Fruit fly (Drosophila melanogaster): Measurements from ENCODE around the gene CG43061.

The CG43061 gene

dm6 chr3R:8007595-8008255 lies 41.7 kb upstream of the CG43061 start, which contains the start of gene CG2767 (continued):
- TF ChIP-seq gsb-n (tag; optimal IDR thresholded peaks at IDR 0.05) (no peak), CG1603 (tag; optimal IDR thresholded peaks at IDR 0.05) (peak; percentile 20), kah (GFP tag; optimal IDR thresholded peaks at IDR 0.05) (peak; percentile 53), Hmr (GFP tag; optimal IDR thresholded peaks at IDR 0.05) (no peak), gfzf (GFP tag; optimal IDR thresholded peaks at IDR 0.05) (peak; percentile 74), CG33557 (GFP tag; optimal IDR thresholded peaks at IDR 0.05) (no peak), insv (GFP tag; optimal IDR thresholded peaks at IDR 0.05) (peak in 1 of 2 experiments; percentile 5), CG3995 (GFP tag; optimal IDR thresholded peaks at IDR 0.05) (peak; percentile 88), CG31441 (GFP tag; IDR thresholded peaks at IDR 0.05) (no peak), CG15601 (tag; optimal IDR thresholded peaks at IDR 0.05) (peak; percentile 73), btn (GFP tag; optimal IDR thresholded peaks at IDR 0.05) (no peak), rib (GFP tag; IDR thresholded peaks at IDR 0.05) (no peak), chn (GFP tag; optimal IDR thresholded peaks at IDR 0.05) (peak; percentile 59), Opbp (GFP tag; IDR thresholded peaks at IDR 0.05; ENCODE audit: partially characterized antibody) (peak; percentile 8; the same call in 2 of the 3 replicates), CG11398 (GFP tag; optimal IDR thresholded peaks at IDR 0.05) (no peak), amos (GFP tag; IDR thresholded peaks at IDR 0.05; ENCODE audit: partially characterized antibody) (peak; percentile 10; the same call in 1 of the 2 replicates), CG15479 (GFP tag; optimal IDR thresholded peaks at IDR 0.05) (no peak), CG14710 (tag; optimal IDR thresholded peaks at IDR 0.05) (no peak), CG6683 (GFP tag; optimal IDR thresholded peaks at IDR 0.05) (no peak), CG11560 (tag; IDR thresholded peaks at IDR 0.05) (peak; percentile 87; the same call in 1 of the 3 replicates), CG34376 (GFP tag; optimal IDR thresholded peaks at IDR 0.05) (peak; percentile 8), CG10979 (tag; optimal IDR thresholded peaks at IDR 0.05) (no peak), CG17568 (GFP tag; optimal IDR thresholded peaks at IDR 0.05) (no peak), gem (tag; optimal IDR thresholded peaks at IDR 0.05) (no peak), sr (GFP tag; IDR thresholded peaks at IDR 0.05) (no peak), CG11723 (GFP tag; optimal IDR thresholded peaks at IDR 0.05) (no peak), NK7.1 (GFP tag; optimal IDR thresholded peaks at IDR 0.05) (no peak), abd-A (tag; optimal IDR thresholded peaks at IDR 0.05) (no peak), otp (GFP tag; IDR thresholded peaks at IDR 0.05) (no peak), Dll (GFP tag; IDR thresholded peaks at IDR 0.05; ENCODE audit: partially characterized antibody) (0 out of 4 replicates have a peak, but pooled peaks have one; percentile 24), CG17912 (GFP tag; optimal IDR thresholded peaks at IDR 0.05) (no peak), Aef1 (GFP tag; IDR thresholded peaks at IDR 0.05) (no peak), CG6254 (GFP tag; optimal IDR thresholded peaks at IDR 0.05) (peak; percentile 16), PHDP (tag; optimal IDR thresholded peaks at IDR 0.05) (no peak), ase (GFP tag; IDR thresholded peaks at IDR 0.05) (no peak), Bteb2 (GFP tag; optimal IDR thresholded peaks at IDR 0.05) (no peak), CG32772 (GFP tag; IDR thresholded peaks at IDR 0.05) (no peak), ash1 (GFP tag; optimal IDR thresholded peaks at IDR 0.05) (no peak), pzg (GFP tag; optimal IDR thresholded peaks at IDR 0.05) (peak; percentile 56), Lim3 (GFP tag; IDR thresholded peaks at IDR 0.05) (no peak), Poxn (GFP tag; IDR thresholded peaks at IDR 0.05) (no peak), Dek (tag; optimal IDR thresholded peaks at IDR 0.05) (no peak), ewg (GFP tag; optimal IDR thresholded peaks at IDR 0.05) (no peak), caup (GFP tag; optimal IDR thresholded peaks at IDR 0.05; ENCODE audit: severe bottlenecking) (no peak), BEAF-32 (GFP tag; optimal IDR thresholded peaks at IDR 0.05) (peak; percentile 10), mam (GFP tag; optimal IDR thresholded peaks at IDR 0.05) (no peak), salm (tag; optimal IDR thresholded peaks at IDR 0.05) (no peak), CG16813 (GFP tag; IDR thresholded peaks at IDR 0.05; ENCODE audit: partially characterized antibody) (no peak), CG12104 (GFP tag; optimal IDR thresholded peaks at IDR 0.05) (no peak)

Measured in whole organism, embryonic.